Fruit fly (Drosophila melanogaster) Kc167 (cell line): ENCODE data around the gene CG14949.

Experiments
- Myc ChIP-seq: fragments of >200 bp; optimal IDR thresholded peaks from 2 replicates; lab custom pipeline; 2017; ENCODE audit warnings: missing external identifiers
- Sin3A ChIP-seq: fragments of >200 bp; optimal IDR thresholded peaks from 2 replicates; lab custom pipeline; 2018; ENCODE audit warnings: missing external identifiers
- h ChIP-seq: fragments of >200 bp; optimal IDR thresholded peaks from 3 replicates; lab custom pipeline; 2018; ENCODE audit warnings: missing external identifiers
- insv ChIP-seq: fragments of >200 bp; optimal IDR thresholded peaks from 3 replicates; lab custom pipeline; 2018; ENCODE audit warnings: missing external identifiers
- psq ChIP-seq: fragments of >200 bp; optimal IDR thresholded peaks from 2 replicates; lab custom pipeline; 2017; ENCODE audit warnings: missing external identifiers
- ttk ChIP-seq: sonication (Bioruptor generic); optimal IDR thresholded peaks from 2 replicates; lab custom pipeline; 2017; ENCODE audit warnings: missing external identifiers

The CG14949 gene

DNA sequence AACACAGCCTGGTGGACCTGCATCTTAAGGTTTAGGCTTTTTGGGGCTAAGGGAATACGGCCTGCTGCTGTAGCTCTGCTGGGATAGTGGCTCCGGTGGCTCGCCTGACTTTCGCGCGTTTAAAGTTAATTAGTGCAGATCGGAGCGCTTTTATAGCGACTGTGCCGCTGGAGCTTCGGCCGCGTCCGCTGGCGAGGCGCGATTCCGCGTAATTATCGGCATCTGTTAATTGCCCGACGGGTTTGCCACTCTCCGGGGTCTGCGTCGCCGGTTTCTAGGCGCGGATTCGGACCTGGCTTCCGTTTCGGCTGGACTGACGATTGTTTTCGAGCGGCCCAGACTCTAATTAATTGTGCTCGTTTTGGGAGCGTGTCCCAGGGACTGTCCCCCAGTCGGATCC, at the start of gene CG14949:
Gene CG14949, minus strand, starts transcription at position 101 of the 400 bp plus-strand sequence.
- TF ChIP-seq psq (no peak), ttk (no peak), Myc (lab: Kevin White, UChicago) (no peak), insv (lab: Kevin White, UChicago) (no peak), Sin3A (lab: Kevin White, UChicago) (no peak), h (lab: Kevin White, UChicago) (no peak)

DNA sequence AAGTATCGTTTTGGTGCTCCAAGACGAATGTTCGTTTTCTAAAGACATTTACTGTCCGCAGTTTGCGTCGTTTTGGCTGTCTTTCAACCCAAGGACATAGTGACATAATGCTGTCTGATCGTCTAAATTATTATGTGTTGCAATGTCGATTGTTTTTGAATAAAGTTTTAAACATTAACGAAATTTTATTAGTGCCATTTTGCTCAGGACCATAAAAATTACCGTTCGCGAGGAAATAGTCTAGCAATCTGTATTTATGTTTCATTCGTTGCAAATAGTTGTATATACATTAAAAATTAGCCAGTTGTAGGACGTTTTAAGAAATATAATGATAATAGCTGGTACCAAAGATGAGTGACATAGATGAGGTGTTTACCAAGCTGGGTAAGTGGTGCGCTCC, 18.1 kb upstream of the CG14949 start, which contains the start of gene CG33234:
Gene CG33234, plus strand, starts transcription at position 301 of the 400 bp plus-strand sequence.
- TF ChIP-seq Myc (lab: Kevin White, UChicago) (no peak), Sin3A (lab: Kevin White, UChicago) (no peak), h (lab: Kevin White, UChicago) (no peak), psq (no peak), ttk (no peak), insv (lab: Kevin White, UChicago) (no peak)

DNA sequence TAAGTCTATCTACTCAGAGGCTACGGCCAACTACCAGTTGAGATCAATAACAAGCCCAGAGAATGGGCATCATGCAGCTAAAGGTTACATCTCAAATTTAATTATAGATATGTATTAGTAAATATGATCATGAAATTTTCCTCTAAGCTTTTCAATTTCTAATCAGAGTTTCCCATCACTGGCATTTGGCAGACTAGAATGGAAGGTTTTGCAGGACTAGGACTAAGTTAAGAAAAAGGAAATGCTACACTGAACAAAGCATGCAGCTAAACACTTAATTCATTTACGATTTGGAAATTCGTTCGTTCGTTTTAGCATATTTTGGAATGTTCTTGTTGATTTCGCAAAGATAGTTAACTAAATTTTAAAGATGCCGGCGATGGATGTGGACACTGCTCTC, 16.1 kb upstream of the CG14949 start, which contains the start of gene CG33233:
Gene CG33233, plus strand, starts transcription at position 301 of the 400 bp plus-strand sequence.
- TF ChIP-seq h (lab: Kevin White, UChicago) (no peak), ttk (no peak), Myc (lab: Kevin White, UChicago) (no peak), psq (no peak), Sin3A (lab: Kevin White, UChicago) (no peak), insv (lab: Kevin White, UChicago) (no peak)

DNA sequence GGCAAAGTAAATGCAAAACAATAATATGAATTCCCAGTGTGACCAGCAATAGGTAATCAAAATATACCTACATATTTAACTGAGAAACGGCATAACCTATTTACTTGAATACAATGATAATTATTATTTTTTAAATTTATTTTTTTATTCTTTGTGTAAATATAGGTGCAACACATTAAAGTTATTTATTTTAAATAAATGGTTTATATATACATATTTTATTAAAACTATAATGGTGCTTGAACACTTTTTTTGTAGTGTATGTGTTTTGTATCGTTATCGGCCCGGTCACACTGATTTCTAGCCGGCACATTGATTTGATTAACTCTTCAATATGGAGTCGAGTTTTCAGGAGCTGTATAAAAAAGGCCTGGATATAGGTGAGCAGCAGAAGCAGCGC, 8.6 kb upstream of the CG14949 start, which contains the start of the genes ProRS-m, CG42304 and Snup:
Gene ProRS-m, minus strand, starts transcription at position 51 of the 400 bp plus-strand sequence.
Gene CG42304, plus strand, starts transcription at position 289 of the 400 bp plus-strand sequence.
Gene Snup, plus strand, starts transcription at position 289 of the 400 bp plus-strand sequence.
- no peak for TF ChIP-seq ttk

DNA sequence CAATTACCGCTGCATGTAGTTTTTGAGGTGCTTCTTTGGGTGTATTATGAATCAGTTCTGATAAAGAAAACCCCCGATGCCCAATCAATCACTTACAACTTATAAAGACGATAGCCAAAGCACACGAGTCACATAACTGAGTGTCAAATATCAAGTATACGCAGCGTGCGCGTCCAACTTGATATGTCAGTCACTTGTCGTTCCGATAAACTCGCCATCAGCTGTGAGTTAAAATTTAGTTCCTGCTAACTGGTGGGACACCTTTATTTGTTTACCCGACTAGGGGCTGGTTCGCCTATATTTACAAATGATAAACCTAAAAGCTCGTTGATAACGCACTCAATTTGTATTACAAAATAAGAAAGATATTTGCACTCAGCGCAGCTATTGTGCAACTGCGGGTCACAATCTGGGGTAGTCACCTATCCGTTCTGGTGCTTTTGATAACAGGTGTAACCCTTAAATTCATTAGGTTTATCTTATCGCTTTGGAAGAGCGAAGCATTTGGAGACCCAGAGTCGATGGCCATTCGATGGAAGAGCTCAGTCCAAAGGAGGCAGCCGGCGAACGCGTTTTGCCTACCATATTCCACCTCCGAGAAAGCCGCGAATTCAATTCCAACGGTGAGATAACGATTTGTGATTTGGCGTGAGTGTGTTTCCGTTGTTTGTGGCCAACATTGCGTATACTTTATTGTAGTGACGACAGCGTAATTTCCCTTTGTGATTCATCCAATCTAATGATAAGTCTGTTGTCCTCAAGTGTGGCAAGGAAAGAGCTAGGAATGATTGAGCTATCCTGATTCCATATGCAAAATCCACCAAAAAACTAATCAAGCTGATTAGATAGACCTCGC, 4.5 kb upstream of the CG14949 start, which contains the start of gene CG1246:
Gene CG1246, plus strand, starts transcription at position 526 of the 856 bp plus-strand sequence.
- TF ChIP-seq Sin3A (lab: Kevin White, UChicago) (no peak), psq (no peak), h (lab: Kevin White, UChicago) (no peak)

DNA sequence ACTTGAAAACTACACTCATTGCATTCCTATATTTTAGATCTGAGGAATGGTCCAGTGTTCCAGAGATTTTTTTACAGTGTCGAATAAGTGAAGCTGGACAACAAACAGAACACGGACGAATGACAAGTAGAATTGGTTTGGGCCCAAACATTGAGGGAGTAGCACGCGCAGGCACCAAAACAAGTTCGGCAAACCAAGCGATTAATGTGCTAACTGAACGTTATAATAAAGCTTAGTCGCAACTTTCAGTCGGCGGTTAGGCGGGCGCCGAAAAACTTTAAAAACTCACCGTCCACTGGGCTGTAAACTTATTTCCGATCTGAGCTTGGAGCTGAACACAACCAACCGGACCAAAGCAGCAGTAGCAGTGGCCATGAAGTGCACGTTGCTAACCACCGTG, 1.8 kb upstream of the CG14949 start, which contains the start of gene CG1143:
Gene CG1143, plus strand, starts transcription at position 301 of the 400 bp plus-strand sequence.
- TF ChIP-seq psq (no peak), insv (lab: Kevin White, UChicago) (no peak), Myc (lab: Kevin White, UChicago) (no peak), Sin3A (lab: Kevin White, UChicago) (no peak), h (lab: Kevin White, UChicago) (no peak), ttk (no peak)

DNA sequence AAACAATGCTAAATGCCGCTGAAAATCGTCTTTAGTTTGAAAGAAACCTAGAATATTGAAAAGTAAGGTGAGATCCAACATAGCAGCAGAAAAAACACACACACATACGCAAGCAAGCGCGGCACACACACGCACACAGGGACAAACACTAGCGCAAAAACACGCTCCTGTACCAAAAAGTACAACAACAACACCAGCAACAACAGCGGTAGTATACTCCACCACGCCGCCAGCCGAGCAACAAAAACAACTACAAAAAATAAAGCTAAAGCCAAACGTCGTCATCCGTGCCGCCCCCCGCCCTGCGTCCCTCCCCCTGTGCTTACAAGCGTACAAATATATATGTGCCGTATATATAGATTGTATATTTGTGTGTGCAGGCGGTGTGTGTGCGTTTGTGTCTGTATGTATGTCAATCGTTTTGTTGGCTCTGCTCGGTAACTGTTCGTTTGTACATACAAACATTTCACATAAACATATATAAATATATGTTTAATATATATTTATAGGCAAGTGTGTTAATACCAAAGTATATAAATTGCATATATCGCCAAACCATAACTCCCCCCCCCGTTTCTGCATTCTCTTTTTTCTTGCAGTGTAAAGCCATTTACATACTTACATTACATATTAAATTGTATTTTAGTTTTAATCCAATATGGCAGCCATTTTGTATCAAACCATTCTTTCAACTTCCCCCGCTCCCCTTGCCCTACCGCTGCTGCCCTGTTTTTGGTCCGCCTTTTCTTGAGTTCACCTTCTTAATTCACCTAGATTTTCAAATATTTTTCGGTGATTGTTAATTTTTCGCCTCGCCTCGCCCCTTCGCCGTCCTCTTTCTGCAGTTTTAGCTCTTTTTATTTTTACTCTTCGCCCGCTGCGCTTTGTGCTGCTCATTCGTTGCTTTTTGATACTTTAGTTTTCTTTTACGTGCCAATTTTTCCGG, 6.9 kb downstream of the CG14949 start:
- TF ChIP-seq Myc (lab: Kevin White, UChicago) (no peak), psq (peak; percentile 71)

DNA sequence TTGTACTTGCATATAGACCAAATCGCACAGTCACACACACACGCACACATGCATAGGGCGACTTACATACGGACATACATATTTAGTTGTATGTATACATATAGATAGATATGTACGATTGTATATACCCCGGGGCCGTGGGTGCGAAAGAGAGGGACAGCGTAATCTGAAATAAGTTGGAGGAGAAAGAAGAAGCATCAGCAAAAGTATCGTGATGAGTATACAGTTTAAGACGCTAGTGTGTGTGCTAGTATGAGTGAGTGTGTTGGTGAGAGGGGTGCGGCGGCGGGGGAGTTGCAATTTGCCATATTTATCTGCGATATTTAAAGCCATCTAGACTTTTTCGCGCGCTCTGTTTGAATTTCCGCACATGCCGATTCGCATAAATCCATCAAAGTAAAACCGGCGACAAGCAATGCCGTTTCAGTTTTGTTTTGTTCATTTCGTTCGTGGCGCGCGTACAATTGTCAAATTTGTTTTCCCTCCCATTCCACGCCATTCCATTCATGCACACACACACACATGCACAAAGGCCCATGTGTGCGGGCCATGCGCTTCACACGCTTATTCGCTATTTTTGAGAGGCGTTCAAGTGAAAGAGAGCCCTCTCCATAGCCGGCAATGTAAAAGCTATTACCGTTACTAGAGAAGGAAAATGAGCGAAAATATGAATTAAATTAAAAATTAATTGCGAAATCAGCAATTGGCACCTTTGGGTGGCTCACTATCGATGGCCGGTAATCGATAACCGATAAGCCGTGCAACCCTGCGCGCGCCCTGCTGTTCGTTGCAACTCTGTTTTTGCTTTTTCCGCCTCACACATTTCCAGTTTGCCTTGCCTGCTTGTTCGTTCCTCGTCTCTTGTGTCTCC, 8.1 kb downstream of the CG14949 start:
- TF ChIP-seq insv (lab: Kevin White, UChicago) (no peak), ttk (no peak), Myc (lab: Kevin White, UChicago) (no peak), psq (peak; percentile 98)

DNA sequence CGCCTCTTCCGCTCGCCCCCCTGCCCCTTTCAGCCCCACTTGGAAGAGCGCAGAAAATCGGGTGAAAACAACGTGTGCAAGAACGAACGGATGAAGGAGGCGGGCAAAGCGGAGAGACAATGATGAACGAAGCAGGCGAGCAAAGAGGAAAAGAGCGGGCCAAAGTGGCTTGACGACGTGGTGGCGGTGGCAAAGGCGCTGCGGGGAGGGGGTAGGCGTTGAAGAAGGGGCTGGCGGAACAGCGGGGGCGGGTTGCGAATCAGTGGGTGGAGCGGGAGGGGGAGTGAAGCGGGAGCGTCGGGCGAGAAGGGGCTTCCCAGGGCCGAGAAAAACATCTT, 10.5 kb downstream of the CG14949 start:
- TF ChIP-seq Myc (lab: Kevin White, UChicago) (no peak), ttk (peak; percentile 32), psq (peak; percentile 43)

DNA sequence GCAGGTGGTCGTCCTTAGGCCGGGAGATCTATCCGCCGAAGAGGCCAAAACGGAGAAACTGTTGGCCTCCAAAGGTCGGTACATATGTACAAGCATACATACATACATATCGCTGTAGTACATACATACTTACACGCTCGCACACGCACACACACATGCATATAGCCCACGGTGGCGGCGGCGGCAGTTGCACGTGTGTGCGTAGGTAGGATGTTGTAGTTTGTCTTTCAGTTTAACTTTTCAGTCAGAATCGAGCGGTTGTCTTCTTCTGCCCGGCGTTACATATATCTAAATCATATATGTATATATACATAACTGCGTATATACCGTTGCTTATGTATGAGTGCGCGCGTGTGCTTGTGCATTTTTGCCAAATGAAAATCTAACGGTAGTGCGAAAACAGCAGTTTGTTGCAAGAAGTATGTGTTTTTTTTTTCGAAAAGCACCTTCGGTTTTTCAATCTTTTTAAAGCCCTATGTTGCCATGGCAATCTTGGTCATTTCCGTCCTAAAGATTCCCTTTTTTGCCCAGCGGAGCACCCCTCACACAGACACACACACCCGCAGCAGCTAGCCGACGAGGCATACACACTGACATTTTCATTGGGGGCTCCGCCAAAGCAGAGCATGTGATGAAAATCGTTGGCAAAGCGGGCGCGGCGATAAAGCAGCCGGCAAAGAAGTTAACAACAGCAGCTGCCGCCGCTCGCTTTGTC, 11.0 kb downstream of the CG14949 start:
- TF ChIP-seq insv (lab: Kevin White, UChicago) (no peak), Sin3A (lab: Kevin White, UChicago) (no peak), psq (no peak), ttk (no peak), h (lab: Kevin White, UChicago) (no peak), Myc (lab: Kevin White, UChicago) (no peak)

DNA sequence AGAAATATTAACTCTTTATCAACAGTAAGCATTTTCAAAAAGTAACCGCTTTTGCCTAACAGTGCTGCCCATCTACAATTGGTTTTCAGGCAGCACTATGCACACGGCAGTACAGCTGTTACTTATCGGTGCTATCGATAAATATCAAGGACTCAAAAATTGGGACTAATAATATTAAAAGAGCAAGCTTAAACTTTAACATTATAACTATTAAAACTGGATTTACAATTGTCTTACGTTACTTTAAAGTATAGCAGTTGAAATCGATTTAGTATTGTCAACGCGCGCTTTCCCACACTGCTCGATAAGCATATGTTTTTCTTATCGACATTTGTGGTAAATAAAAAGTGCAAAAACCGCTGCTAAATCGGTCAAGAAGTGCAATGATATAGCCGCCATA, 11.8 kb downstream of the CG14949 start, which contains the start of the genes CG42245 and MEP-1:
Gene CG42245, plus strand, starts transcription at position 310 of the 400 bp plus-strand sequence.
Gene MEP-1, plus strand, starts transcription at position 310 of the 400 bp plus-strand sequence.
- TF ChIP-seq Myc (lab: Kevin White, UChicago) (no peak), ttk (no peak), Sin3A (lab: Kevin White, UChicago) (no peak), h (lab: Kevin White, UChicago) (no peak), insv (lab: Kevin White, UChicago) (no peak), psq (no peak)
